Fruit fly (Drosophila melanogaster) whole organism, embryonic: ENCODE measurements around the gene CG15536.

ENCODE experiments used
- Antp ChIP-seq: fragments of 200-800 bp; sonication (Bioruptor generic); optimal IDR thresholded peaks from 3 replicates; lab custom pipeline; 2016; ENCODE audit warnings: missing biosample characterization, missing genetic modification characterization
- Asciz ChIP-seq: fragments of 200-800 bp; sonication (Bioruptor generic); optimal IDR thresholded peaks from 2 replicates; lab custom pipeline; 2017; ENCODE audit warnings: missing biosample characterization, mild to moderate bottlenecking, missing genetic modification characterization, missing genetic modification reagents
- CG13123 ChIP-seq: fragments of 200-800 bp; sonication (Bioruptor generic); optimal IDR thresholded peaks from 2 replicates; lab custom pipeline; 2016; ENCODE audit warnings: missing biosample characterization, missing genetic modification characterization
- CG14710 ChIP-seq: fragments of 200-800 bp; sonication (Bioruptor generic); optimal IDR thresholded peaks from 3 replicates; lab custom pipeline; 2019; ENCODE audit warnings: missing biosample characterization, mild to moderate bottlenecking, missing genetic modification characterization, moderate library complexity
- CG1602 ChIP-seq: fragments of 200-800 bp; sonication (Bioruptor generic); optimal IDR thresholded peaks from 3 replicates; lab custom pipeline; 2016; ENCODE audit warnings: missing biosample characterization, missing genetic modification characterization
- CG18476 ChIP-seq: fragments of 200-800 bp; sonication (Bioruptor generic); optimal IDR thresholded peaks from 2 replicates; lab custom pipeline; 2016; ENCODE audit warnings: missing biosample characterization, mild to moderate bottlenecking, missing genetic modification characterization
- CG2199 ChIP-seq: fragments of 200-800 bp; sonication (Bioruptor generic); IDR thresholded peaks from 3 replicates; pipeline ENCODE4 v1.3.6; 2022; ENCODE audit warnings: missing biosample characterization, missing genetic modification characterization
- CG3726 ChIP-seq: fragments of 200-800 bp; sonication (Bioruptor generic); IDR thresholded peaks from 3 replicates; pipeline ENCODE4, ENCODE4 v1.3.6; 2022; ENCODE audit warnings: missing biosample characterization, missing genetic modification characterization
- CG3838 ChIP-seq: fragments of 200-800 bp; sonication (Bioruptor generic); optimal IDR thresholded peaks from 3 replicates; lab custom pipeline; 2016; ENCODE audit warnings: missing biosample characterization, missing genetic modification characterization
- CG3847 ChIP-seq: fragments of 200-800 bp; sonication (Bioruptor generic); IDR thresholded peaks from 2 replicates; pipeline ENCODE4 v1.3.6; 2022; ENCODE audit warnings: missing biosample characterization, missing genetic modification characterization
- CG4360 ChIP-seq: fragments of 200-800 bp; sonication (Bioruptor generic); IDR thresholded peaks from 2 replicates; pipeline ENCODE4 v1.3.6; 2022; ENCODE audit warnings: missing biosample characterization, missing genetic modification characterization
- CG7928 ChIP-seq: fragments of 200-800 bp; sonication (Bioruptor generic); optimal IDR thresholded peaks from 2 replicates; lab custom pipeline; 2017; ENCODE audit warnings: missing biosample characterization, mild to moderate bottlenecking, missing genetic modification characterization
- CG9437 ChIP-seq: fragments of 200-800 bp; sonication (Bioruptor generic); optimal IDR thresholded peaks from 2 replicates; lab custom pipeline; 2018; ENCODE audit warnings: missing biosample characterization, mild to moderate bottlenecking, missing genetic modification characterization
- CG9727 ChIP-seq: fragments of 200-800 bp; sonication (Bioruptor generic); optimal IDR thresholded peaks from 3 replicates; lab custom pipeline; 2017; ENCODE audit warnings: missing biosample characterization, mild to moderate bottlenecking, missing genetic modification characterization
- CG9817 ChIP-seq: fragments of 200-800 bp; sonication (Bioruptor generic); optimal IDR thresholded peaks from 2 replicates; lab custom pipeline; 2018; ENCODE audit warnings: missing biosample characterization, mild to moderate bottlenecking, missing genetic modification characterization, moderate library complexity
- CG9932 ChIP-seq: fragments of 200-800 bp; sonication (Bioruptor generic); IDR thresholded peaks from 2 replicates; pipeline ENCODE4 v1.3.6; 2022; ENCODE audit warnings: missing biosample characterization, missing genetic modification characterization
- Chrac-16 ChIP-seq: fragments of 200-800 bp; sonication (Bioruptor generic); optimal IDR thresholded peaks from 3 replicates; lab custom pipeline; 2016; ENCODE audit warnings: missing biosample characterization, missing genetic modification characterization
- Doc2 ChIP-seq: fragments of 200-800 bp; sonication (Bioruptor generic); IDR thresholded peaks from 2 replicates; pipeline ENCODE4 v1.3.6; 2022; ENCODE audit warnings: missing biosample characterization, missing genetic modification characterization
- E2f2 ChIP-seq: fragments of 200-800 bp; sonication (Bioruptor generic); IDR thresholded peaks from 2 replicates; pipeline ENCODE4 v1.3.6; 2022; ENCODE audit warnings: missing biosample characterization, missing genetic modification characterization
- Fer2 ChIP-seq: fragments of 200-800 bp; sonication (Bioruptor generic); optimal IDR thresholded peaks from 2 replicates; lab custom pipeline; 2018; ENCODE audit warnings: missing biosample characterization, mild to moderate bottlenecking, missing genetic modification characterization, moderate library complexity
- Hr3 ChIP-seq: fragments of 200-800 bp; sonication (Bioruptor generic); optimal IDR thresholded peaks from 3 replicates; lab custom pipeline; 2016; ENCODE audit warnings: missing biosample characterization, missing genetic modification characterization
- MTF-1 ChIP-seq: fragments of 200-800 bp; sonication (Bioruptor generic); optimal IDR thresholded peaks from 2 replicates; lab custom pipeline; 2018; ENCODE audit warnings: missing biosample characterization, mild to moderate bottlenecking, missing genetic modification characterization, borderline replicate concordance
- Pdp1 ChIP-seq, 2 experiments: fragments of 200-800 bp; sonication (Bioruptor generic); optimal IDR thresholded peaks; 3 replicates each; lab custom pipeline; 2016; ENCODE audit warnings: missing biosample characterization in 2 of 2, missing genetic modification characterization in 2 of 2, mild to moderate bottlenecking in 1 of 2, moderate library complexity in 1 of 2
- Taf1 ChIP-seq: fragments of 200-800 bp; sonication (Bioruptor generic); IDR thresholded peaks from 2 replicates; pipeline ENCODE4 v1.3.6; 2022; ENCODE audit warnings: missing biosample characterization, missing genetic modification characterization
- Vsx1 ChIP-seq: fragments of 200-800 bp; sonication (Bioruptor generic); optimal IDR thresholded peaks from 2 replicates; lab custom pipeline; 2017; ENCODE audit warnings: missing biosample characterization, mild to moderate bottlenecking, missing genetic modification characterization, missing genetic modification reagents
- ara ChIP-seq: fragments of 200-800 bp; sonication (Bioruptor generic); IDR thresholded peaks from 2 replicates; pipeline ENCODE4 v1.3.6; 2022; ENCODE audit warnings: missing biosample characterization, missing genetic modification characterization
- cad ChIP-seq: fragments of >200 bp; optimal IDR thresholded peaks from 2 replicates; lab custom pipeline; 2017; ENCODE audit warnings: missing biosample characterization, missing genetic modification characterization
- ci ChIP-seq: fragments of 200-800 bp; sonication (Bioruptor generic); IDR thresholded peaks from 3 replicates; pipeline ENCODE4 v1.3.6; 2022; ENCODE audit warnings: missing biosample characterization, missing genetic modification characterization
- exex ChIP-seq: fragments of 200-800 bp; sonication (Bioruptor generic); optimal IDR thresholded peaks from 4 replicates; lab custom pipeline; 2018; ENCODE audit warnings: missing biosample characterization, mild to moderate bottlenecking, missing genetic modification characterization, moderate library complexity
- fd64A ChIP-seq: fragments of 200-800 bp; sonication (Bioruptor generic); optimal IDR thresholded peaks from 3 replicates; lab custom pipeline; 2018; ENCODE audit warnings: missing biosample characterization, mild to moderate bottlenecking, missing genetic modification characterization
- gsb ChIP-seq: fragments of 200-800 bp; sonication (Bioruptor generic); IDR thresholded peaks from 2 replicates; pipeline ENCODE4 v1.3.6; 2022; ENCODE audit warnings: missing biosample characterization, missing genetic modification characterization
- hth ChIP-seq: fragments of >200 bp; optimal IDR thresholded peaks from 2 replicates; lab custom pipeline; 2017; ENCODE audit warnings: inconsistent platforms
- nerfin-1 ChIP-seq: fragments of 200-800 bp; sonication (Bioruptor generic); optimal IDR thresholded peaks from 3 replicates; lab custom pipeline; 2019; ENCODE audit warnings: missing biosample characterization, mild to moderate bottlenecking, missing genetic modification characterization, moderate library complexity
- onecut ChIP-seq: fragments of 200-800 bp; sonication (Bioruptor generic); IDR thresholded peaks from 2 replicates; pipeline ENCODE4 v1.3.6; 2022; ENCODE audit warnings: missing biosample characterization, missing genetic modification characterization
- prd ChIP-seq, 3 experiments: fragments of >200 bp in 2 of 3; fragments of 200-800 bp in 1 of 3; sonication (Bioruptor generic) in 1 of 3; optimal IDR thresholded peaks in 2 of 3; IDR thresholded peaks in 1 of 3; 2 replicates in 2 of 3; 3 replicates in 1 of 3; pipeline versions ENCODE4 v1.3.6 to Lab custom; 2017 to 2022; ENCODE audit warnings: missing biosample characterization in 1 of 3, missing genetic modification characterization in 1 of 3
- ranshi ChIP-seq: fragments of 200-800 bp; sonication (Bioruptor generic); IDR thresholded peaks from 2 replicates; pipeline ENCODE4 v1.3.6; 2022; ENCODE audit warnings: missing biosample characterization, missing genetic modification characterization
- salm ChIP-seq: fragments of 200-800 bp; sonication (Bioruptor generic); optimal IDR thresholded peaks from 2 replicates; lab custom pipeline; 2018; ENCODE audit warnings: missing biosample characterization, mild to moderate bottlenecking, missing genetic modification characterization
- sug ChIP-seq: fragments of 200-800 bp; optimal IDR thresholded peaks from 2 replicates; lab custom pipeline; 2019; ENCODE audit warnings: missing biosample characterization, mild to moderate bottlenecking, missing genetic modification characterization, moderate library complexity

CG15536 gene

dm6 chr3R:30386759-30387437 is 38.1 kb downstream of the CG15536 start (continued):
- no peak for TF ChIP-seq CG9437 (GFP tag; lab: Kevin White, UChicago)
- no peak for TF ChIP-seq Hr3 (GFP tag; lab: Kevin White, UChicago)
- TF ChIP-seq Taf1 (GFP tag; lab: Robert Waterston, UW) = no peak
- TF ChIP-seq ranshi = no peak
- peak; percentile 67; the same call in 2 of the 3 replicates for TF ChIP-seq CG2199 (GFP tag; lab: Robert Waterston, UW)
- TF ChIP-seq CG7928 (GFP tag; lab: Kevin White, UChicago) = no peak
- TF ChIP-seq CG3726 = no peak
- TF ChIP-seq CG9727 (GFP tag; lab: Kevin White, UChicago) = no peak
- TF ChIP-seq CG3838 = no peak
- no peak for TF ChIP-seq Asciz (GFP tag; lab: Kevin White, UChicago)
- TF ChIP-seq ci (GFP tag; lab: Robert Waterston, UW) = 0 out of 3 replicates have a peak, but pooled peaks have one; percentile 28
- no peak for TF ChIP-seq gsb
- no peak for TF ChIP-seq Fer2 (tag; lab: Kevin White, UChicago)
- no peak for TF ChIP-seq CG13123
- TF ChIP-seq Vsx1 (GFP tag; lab: Kevin White, UChicago) = no peak
- TF ChIP-seq nerfin-1 (tag; lab: Kevin White, UChicago) = peak; percentile 52
- TF ChIP-seq fd64A (GFP tag; lab: Kevin White, UChicago) = no peak
- TF ChIP-seq ara (GFP tag; lab: Robert Waterston, UW) = no peak; the same call in 1 of the 2 replicates
- TF ChIP-seq CG3847 (GFP tag; lab: Robert Waterston, UW) = no peak
- no peak for TF ChIP-seq onecut (GFP tag; lab: Robert Waterston, UW)

DNA sequence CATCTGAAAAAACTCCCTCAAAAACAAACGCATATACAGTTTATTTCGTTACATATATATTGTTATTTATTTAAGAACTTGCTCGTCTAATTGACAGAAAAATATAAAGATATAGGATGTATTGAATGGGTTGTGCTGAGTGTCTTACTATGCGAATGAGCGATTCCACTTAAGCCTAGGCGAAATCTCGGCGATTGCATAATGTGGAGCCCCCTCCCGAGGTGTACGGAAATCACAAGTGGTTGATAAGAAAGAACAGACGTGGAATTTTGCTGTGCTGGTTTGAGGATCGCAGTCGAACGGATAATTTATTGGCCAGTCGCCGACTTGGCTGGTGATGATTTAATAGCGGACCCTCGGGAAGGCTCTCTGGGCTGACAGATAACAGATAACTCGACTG is 39.4 kb downstream of the CG15536 start:
- no peak for TF ChIP-seq E2f2
- TF ChIP-seq Chrac-16 (GFP tag; lab: Kevin White, UChicago) = no peak
- TF ChIP-seq exex (tag; lab: Kevin White, UChicago) = no peak
- TF ChIP-seq CG9932 = no peak
- TF ChIP-seq CG4360 (GFP tag; lab: Robert Waterston, UW) = no peak
- TF ChIP-seq sug = peak; percentile 30
- TF ChIP-seq salm (tag; lab: Kevin White, UChicago) = no peak
- TF ChIP-seq CG1602 (GFP tag; lab: Kevin White, UChicago) = no peak
- no peak for TF ChIP-seq CG14710 (tag; lab: Kevin White, UChicago)
- TF ChIP-seq Doc2 = no peak
- peak in 1 of 2 experiments; percentile 83 for TF ChIP-seq Pdp1 (GFP tag; optimal IDR thresholded peaks at IDR 0.05; lab: Kevin White, UChicago)
- TF ChIP-seq MTF-1 (GFP tag; lab: Kevin White, UChicago) = peak; percentile 7
- no peak for TF ChIP-seq Antp (GFP tag; lab: Kevin White, UChicago)
- TF ChIP-seq CG18476 = no peak
- TF ChIP-seq, all 482 proteins: peak for 3

dm6 chr3R:30383181-30383580 is 41.8 kb downstream of the CG15536 start:
- TF ChIP-seq CG9817 (no peak), hth (lab: Kevin White, UChicago) (peak; percentile 71), prd (optimal IDR thresholded peaks at IDR 0.05; lab: Kevin White, UChicago) (no peak), prd (GFP tag; IDR thresholded peaks at IDR 0.05; lab: Robert Waterston, UW) (peak; percentile 17; the same call in 1 of the 3 replicates), cad (GFP tag; lab: Kevin White, UChicago) (peak; percentile 87)
